Fruit fly (Drosophila melanogaster) S2 (cell line): ENCODE results near the gene PIG-S.

Source experiments
- CG8478 ChIP-seq: fragments of >200 bp; optimal IDR thresholded peaks from 2 replicates; lab custom pipeline; 2018
- CTCF ChIP-seq, 2 experiments: fragments of >200 bp; optimal IDR thresholded peaks; 2 replicates each; lab custom pipeline; 2018

- TF ChIP-seq CG8478 (no peak), CTCF (optimal IDR thresholded peaks at IDR 0.05; lab: Kevin White, UChicago) (no peak)
Measured at dm6 chr3R:24906648-24907047, 11.0 kb downstream of the PIG-S start.
